Worm (Caenorhabditis elegans) whole organism, L3 larva: ENCODE results near the gene F53A3.7.
A peak's percentile ranks its signal among the peaks of the same experiment; 100 is the strongest.

Source experiments
- ZK546.5 ChIP-seq: sonication (generic microtip); optimal IDR thresholded peaks from 2 replicates; lab custom pipeline; 2017; ENCODE audit warnings: missing biosample characterization, missing genetic modification characterization
- aly-2 ChIP-seq: fragments of 150-350 bp; optimal IDR thresholded peaks from 2 replicates; lab custom pipeline; 2014; ENCODE audit warnings: missing biosample characterization, missing genetic modification characterization
- ceh-16 ChIP-seq: sonication (generic microtip); optimal IDR thresholded peaks from 2 replicates; lab custom pipeline; 2017; ENCODE audit warnings: missing biosample characterization, missing genetic modification characterization
- ceh-28 ChIP-seq: fragments of 150-350 bp; optimal IDR thresholded peaks from 2 replicates; lab custom pipeline; 2014; ENCODE audit warnings: missing biosample characterization, missing genetic modification reagents, missing genetic modification characterization
- elt-3 ChIP-seq, 3 experiments: fragments of 150-350 bp in 1 of 3; sonication (generic microtip) in 2 of 3; optimal IDR thresholded peaks; 2 replicates in 2 of 3; 4 replicates in 1 of 3; lab custom pipeline; 2014 to 2017; ENCODE audit warnings: missing biosample characterization in 3 of 3, missing genetic modification characterization in 3 of 3
- eor-1 ChIP-seq, 2 experiments: fragments of 150-350 bp; optimal IDR thresholded peaks; 2 replicates each; lab custom pipeline; 2014 to 2018; ENCODE audit warnings: missing biosample characterization in 2 of 2, missing genetic modification characterization in 2 of 2
- nfya-1 ChIP-seq: sonication (generic microtip); optimal IDR thresholded peaks from 2 replicates; lab custom pipeline; 2017; ENCODE audit warnings: missing genetic modification characterization, mild to moderate bottlenecking, missing compliant biosample characterization, antibody characterized with exemption, moderate library complexity; ENCODE audit not compliant: insufficient read depth
- nhr-43 ChIP-seq: sonication (generic microtip); optimal IDR thresholded peaks from 2 replicates; lab custom pipeline; 2016; ENCODE audit warnings: mild to moderate bottlenecking, missing genetic modification characterization, missing compliant biosample characterization; ENCODE audit not compliant: poor library complexity, severe bottlenecking
- snpc-4 ChIP-seq: fragments of 150-350 bp; optimal IDR thresholded peaks from 2 replicates; lab custom pipeline; 2014; ENCODE audit warnings: missing biosample characterization, missing genetic modification characterization
- tbx-2 ChIP-seq: sonication (generic microtip); optimal IDR thresholded peaks from 2 replicates; lab custom pipeline; 2016; ENCODE audit warnings: mild to moderate bottlenecking, missing genetic modification characterization, missing compliant biosample characterization
- unc-62 ChIP-seq: fragments of 150-350 bp; sonication (generic microtip); optimal IDR thresholded peaks from 4 replicates; lab custom pipeline; 2014; ENCODE audit warnings: missing biosample characterization, missing genetic modification reagents, missing genetic modification characterization
- ztf-4 ChIP-seq: fragments of 150-350 bp; optimal IDR thresholded peaks from 2 replicates; lab custom pipeline; 2014; ENCODE audit warnings: missing biosample characterization, missing genetic modification characterization

Gene F53A3.7

DNA sequence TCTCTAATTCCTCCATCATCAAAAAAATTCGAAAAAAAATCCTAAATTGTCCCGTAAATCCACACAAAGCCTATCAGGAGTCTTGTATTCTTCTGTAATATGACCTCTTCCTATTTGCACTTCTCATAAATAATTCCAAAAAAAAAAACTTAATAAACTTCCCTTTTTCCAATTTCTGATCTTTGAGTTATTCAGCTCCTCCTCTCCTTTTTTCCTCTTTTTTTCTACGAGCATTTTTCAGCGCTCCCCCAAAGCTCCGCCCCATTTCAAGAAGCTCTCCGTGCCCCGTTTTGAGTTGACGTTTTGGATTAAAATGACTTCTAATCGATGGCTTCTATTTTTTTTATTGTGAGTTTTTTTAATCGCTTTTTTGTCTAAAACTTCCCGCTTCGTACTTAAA, 46.2 kb downstream of the F53A3.7 start, which contains the start of gene lgc-42:
Gene lgc-42 (plus strand): TSS at position 301 of the 400 bp plus-strand sequence.
- TF ChIP-seq snpc-4 (tag; lab: Kevin White, UChicago), result no peak
- no peak for TF ChIP-seq ZK546.5
- no peak for TF ChIP-seq ceh-16
- TF ChIP-seq nfya-1, result no peak
- no peak for TF ChIP-seq aly-2 (tag; lab: Kevin White, UChicago)
- no peak for TF ChIP-seq tbx-2 (tag; lab: Kevin White, UChicago)
- TF ChIP-seq eor-1 (tag; optimal IDR thresholded peaks at IDR 0.05; lab: Kevin White, UChicago), result no peak
- TF ChIP-seq ztf-4, result no peak
- TF ChIP-seq nhr-43 (tag; lab: Kevin White, UChicago), result no peak
- no peak for TF ChIP-seq elt-3 (tag; optimal IDR thresholded peaks at IDR 0.05; lab: Kevin White, UChicago)
- TF ChIP-seq unc-62 (GFP tag; lab: Kevin White, UChicago), result no peak

DNA sequence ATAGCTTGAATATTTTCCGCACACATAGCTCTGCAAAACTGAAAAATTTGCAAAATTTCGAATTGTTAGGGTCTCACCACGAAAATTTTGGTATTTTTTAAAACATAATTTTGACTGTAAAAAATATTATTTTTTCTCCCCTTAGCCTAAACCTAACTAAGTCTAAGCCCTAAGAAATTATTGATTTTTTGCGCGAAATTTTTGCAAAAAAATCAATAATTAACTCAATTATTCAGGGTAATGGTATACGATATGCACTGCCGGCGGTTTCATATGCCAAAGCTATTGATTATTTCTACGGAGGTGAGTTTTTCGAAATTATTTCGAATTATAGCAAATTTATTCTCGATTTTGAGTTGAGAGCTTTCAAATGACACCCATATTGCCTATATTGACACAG, 49.9 kb downstream of the F53A3.7 start:
- peak; percentile 72 for TF ChIP-seq ceh-28 (tag; lab: Kevin White, UChicago)
- TF ChIP-seq ceh-16, result no peak
